Worm (Caenorhabditis elegans) whole organism, early embryonic: ENCODE results near the gene pqn-87.
A peak's percentile ranks its signal among the peaks of the same experiment; 100 is the strongest.

ENCODE experiments used
- B0310.2 ChIP-seq: sonication (generic microtip); optimal IDR thresholded peaks from 2 replicates; lab custom pipeline; 2016; ENCODE audit warnings: mild to moderate bottlenecking, missing genetic modification characterization, missing compliant biosample characterization
- F13C5.2 ChIP-seq: sonication (generic microtip); optimal IDR thresholded peaks from 2 replicates; lab custom pipeline; 2017; ENCODE audit warnings: mild to moderate bottlenecking, missing genetic modification characterization, inconsistent platforms, missing compliant biosample characterization
- aly-1 ChIP-seq: sonication (generic microtip); optimal IDR thresholded peaks from 2 replicates; lab custom pipeline; 2016; ENCODE audit warnings: missing genetic modification characterization, missing compliant biosample characterization
- ama-1 ChIP-seq: fragments of 150-350 bp; optimal IDR thresholded peaks from 2 replicates; lab custom pipeline; 2014
- ceh-13 ChIP-seq: fragments of 200-800 bp; sonication (Bioruptor generic); optimal IDR thresholded peaks from 2 replicates; lab custom pipeline; 2018; ENCODE audit warnings: mild to moderate bottlenecking, missing genetic modification characterization, missing compliant biosample characterization
- ceh-36 ChIP-seq: sonication (generic microtip); optimal IDR thresholded peaks from 2 replicates; lab custom pipeline; 2016; ENCODE audit warnings: missing genetic modification characterization, inconsistent platforms, missing compliant biosample characterization
- ets-7 ChIP-seq: sonication (generic microtip); optimal IDR thresholded peaks from 2 replicates; lab custom pipeline; 2016; ENCODE audit warnings: missing genotype, missing genetic modification characterization, missing compliant biosample characterization
- flt-1 ChIP-seq: fragments of 200-800 bp; sonication (Bioruptor generic); IDR thresholded peaks from 2 replicates; pipeline ENCODE4 v1.3.6; 2022; ENCODE audit warnings: missing genetic modification characterization, missing compliant biosample characterization
- hmbx-1 ChIP-seq: sonication (generic microtip); optimal IDR thresholded peaks from 2 replicates; lab custom pipeline; 2016; ENCODE audit warnings: mild to moderate bottlenecking, missing genetic modification characterization, missing compliant biosample characterization
- hmg-4 ChIP-seq: fragments of 200-800 bp; sonication (Bioruptor generic); optimal IDR thresholded peaks from 2 replicates; lab custom pipeline; 2018; ENCODE audit warnings: mild to moderate bottlenecking, missing genetic modification characterization, missing compliant biosample characterization
- hnd-1 ChIP-seq: sonication (generic microtip); optimal IDR thresholded peaks from 2 replicates; lab custom pipeline; 2016; ENCODE audit warnings: missing genetic modification characterization, missing compliant biosample characterization
- pes-1 ChIP-seq: fragments of 200-800 bp; sonication (Bioruptor generic); IDR thresholded peaks from 2 replicates; pipeline ENCODE4 v1.3.6; 2022; ENCODE audit warnings: missing genetic modification reagents, missing genetic modification characterization, missing compliant biosample characterization
- scrt-1 ChIP-seq: fragments of 200-800 bp; sonication (Bioruptor generic); IDR thresholded peaks from 2 replicates; pipeline ENCODE4 v1.3.6; 2022; ENCODE audit warnings: missing genetic modification characterization, missing compliant biosample characterization
- sea-1 ChIP-seq: fragments of 200-800 bp; sonication (Bioruptor generic); conservative IDR thresholded peaks from 2 replicates; pipeline ENCODE4 v1.3.6; 2022; ENCODE audit warnings: missing genetic modification characterization, missing compliant biosample characterization
- tbx-11 ChIP-seq: fragments of 200-800 bp; sonication (Bioruptor generic); IDR thresholded peaks from 2 replicates; pipeline ENCODE4 v1.3.6; 2022; ENCODE audit warnings: missing genetic modification characterization, missing compliant biosample characterization
- tbx-37 ChIP-seq: fragments of 200-800 bp; sonication (Bioruptor generic); conservative IDR thresholded peaks from 2 replicates; pipeline ENCODE4 v1.3.6; 2022; ENCODE audit warnings: missing genetic modification reagents, missing genetic modification characterization, missing compliant biosample characterization
- tra-4 ChIP-seq: sonication (generic microtip); optimal IDR thresholded peaks from 2 replicates; lab custom pipeline; 2017; ENCODE audit warnings: missing genetic modification characterization, missing compliant biosample characterization

Gene pqn-87

DNA sequence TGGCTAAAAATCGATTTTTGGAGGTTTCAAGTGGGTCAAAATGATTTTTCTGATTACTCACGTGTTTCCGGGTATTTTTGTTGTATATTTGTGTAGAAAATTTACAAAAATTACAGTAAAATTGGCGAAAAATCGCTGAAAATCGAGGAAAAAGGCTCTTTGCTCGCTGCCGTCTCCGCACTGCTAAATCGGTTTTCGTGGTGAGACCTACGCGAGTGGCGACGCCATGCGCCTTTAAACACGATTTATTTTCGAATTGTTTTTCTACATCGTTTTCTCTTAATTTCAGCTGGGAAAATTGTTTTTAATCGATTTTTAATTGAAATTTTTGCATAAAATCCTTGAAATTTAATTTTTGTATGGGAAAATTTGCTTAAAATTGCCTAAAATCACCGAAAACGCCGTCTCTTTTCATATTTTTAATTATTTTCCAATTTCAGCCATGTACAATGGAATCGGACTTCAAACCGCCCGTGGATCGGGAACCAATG is at the start of gene pqn-87, which contains the start of gene rsr-2:
TSS of gene pqn-87 (minus strand) at position 171 of the 491 bp plus-strand sequence.
TSS of gene rsr-2 (plus strand) at position 441 of the 491 bp plus-strand sequence.
- TF ChIP-seq ama-1 (lab: Kevin White, UChicago) (no peak), sea-1 (no peak), scrt-1 (GFP tag; lab: Robert Waterston, UW) (no peak), F13C5.2 (tag; lab: Kevin White, UChicago) (no peak), B0310.2 (tag; lab: Kevin White, UChicago) (no peak), ceh-36 (tag; lab: Kevin White, UChicago) (no peak), tbx-37 (no peak), pes-1 (GFP tag; lab: Robert Waterston, UW) (no peak)

DNA sequence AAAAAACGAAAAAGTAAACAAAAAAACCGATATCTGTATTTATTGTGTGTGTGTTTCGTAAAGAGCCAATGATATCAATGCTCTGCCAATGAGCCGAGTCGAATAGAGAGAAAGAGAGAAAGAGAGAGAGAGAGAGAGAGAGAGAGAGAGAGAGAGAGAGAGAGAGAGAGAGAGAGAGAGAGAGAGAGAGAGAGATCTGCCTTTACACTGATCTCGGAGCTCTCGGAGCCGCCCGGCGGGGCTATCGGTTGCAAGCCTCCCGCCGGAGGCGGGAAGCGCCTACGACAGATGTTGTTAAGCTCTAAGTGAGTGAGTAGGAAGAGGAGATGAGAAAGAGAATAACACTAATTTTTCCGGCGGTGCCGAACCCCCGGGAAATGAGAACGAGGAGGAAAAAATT is 44.0 kb upstream of the pqn-87 start:
- TF ChIP-seq ets-7 = no peak
- TF ChIP-seq tbx-11 (GFP tag; lab: Robert Waterston, UW) = no peak
- TF ChIP-seq pes-1 (GFP tag; lab: Robert Waterston, UW) = no peak
- TF ChIP-seq scrt-1 (GFP tag; lab: Robert Waterston, UW) = no peak
- TF ChIP-seq aly-1 (tag; lab: Kevin White, UChicago) = no peak
- TF ChIP-seq tbx-37 = no peak
- no peak for TF ChIP-seq hmbx-1 (tag; lab: Kevin White, UChicago)
- TF ChIP-seq B0310.2 (tag; lab: Kevin White, UChicago) = no peak
- no peak for TF ChIP-seq ceh-13 (GFP tag; lab: Kevin White, UChicago)
- TF ChIP-seq ama-1 (lab: Kevin White, UChicago) = no peak
- no peak for TF ChIP-seq flt-1
- TF ChIP-seq sea-1 = no peak
- no peak for TF ChIP-seq hmg-4 (GFP tag; lab: Kevin White, UChicago)
- no peak for TF ChIP-seq tra-4 (tag; lab: Kevin White, UChicago)
- TF ChIP-seq hnd-1 = no peak

DNA sequence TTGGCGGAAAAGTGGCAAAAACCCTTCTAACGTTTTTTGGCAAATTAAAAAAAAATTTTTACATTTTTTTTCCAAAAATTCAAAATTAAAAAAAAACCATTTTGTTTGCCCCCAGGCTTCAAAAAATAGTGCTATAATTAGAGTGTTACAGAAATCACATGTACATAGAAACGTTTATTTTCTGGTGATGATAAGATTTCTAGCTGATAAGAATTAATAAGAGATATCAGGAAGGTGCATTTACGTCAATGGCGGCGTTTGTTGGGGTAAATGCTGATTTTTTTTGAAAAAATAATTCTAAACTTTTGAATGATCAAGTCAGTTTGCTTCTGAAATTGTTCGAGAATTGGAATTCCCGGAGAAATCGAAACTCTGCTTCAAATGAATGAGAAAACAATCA is 41.9 kb upstream of the pqn-87 start:
- TF ChIP-seq aly-1 (tag; lab: Kevin White, UChicago) = no peak
- TF ChIP-seq ceh-13 (GFP tag; lab: Kevin White, UChicago) = no peak
- no peak for TF ChIP-seq tbx-11 (GFP tag; lab: Robert Waterston, UW)

DNA sequence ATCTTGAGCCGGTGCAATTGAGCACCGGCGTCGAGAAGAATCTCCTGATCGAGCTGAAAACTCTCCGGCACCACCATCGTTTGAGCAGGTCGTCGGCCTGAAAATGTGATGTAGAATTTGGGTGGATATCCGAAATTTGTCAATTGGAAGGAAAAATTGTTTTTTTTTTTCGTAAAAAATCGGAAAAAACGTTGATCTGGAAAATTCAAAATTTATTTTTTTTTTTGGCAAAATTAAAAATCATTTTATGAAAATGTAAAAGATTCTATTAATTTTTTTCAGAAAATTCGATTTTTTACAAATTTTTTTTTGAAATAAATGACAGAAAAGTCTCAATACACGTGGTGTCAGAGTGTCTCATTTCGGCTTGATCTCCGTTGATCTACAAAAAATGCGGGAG is 41.3 kb upstream of the pqn-87 start, which contains the start of gene tric-1B.1:
TSS of gene tric-1B.1 (minus strand) at position 101 of the 400 bp plus-strand sequence.
- no peak for TF ChIP-seq tbx-37
- TF ChIP-seq tbx-11 (GFP tag; lab: Robert Waterston, UW) = no peak
- TF ChIP-seq sea-1 = no peak
- no peak for TF ChIP-seq scrt-1 (GFP tag; lab: Robert Waterston, UW)
- no peak for TF ChIP-seq ceh-13 (GFP tag; lab: Kevin White, UChicago)
- TF ChIP-seq hnd-1 = no peak
- TF ChIP-seq ceh-36 (tag; lab: Kevin White, UChicago) = no peak
- TF ChIP-seq F13C5.2 (tag; lab: Kevin White, UChicago) = no peak

DNA sequence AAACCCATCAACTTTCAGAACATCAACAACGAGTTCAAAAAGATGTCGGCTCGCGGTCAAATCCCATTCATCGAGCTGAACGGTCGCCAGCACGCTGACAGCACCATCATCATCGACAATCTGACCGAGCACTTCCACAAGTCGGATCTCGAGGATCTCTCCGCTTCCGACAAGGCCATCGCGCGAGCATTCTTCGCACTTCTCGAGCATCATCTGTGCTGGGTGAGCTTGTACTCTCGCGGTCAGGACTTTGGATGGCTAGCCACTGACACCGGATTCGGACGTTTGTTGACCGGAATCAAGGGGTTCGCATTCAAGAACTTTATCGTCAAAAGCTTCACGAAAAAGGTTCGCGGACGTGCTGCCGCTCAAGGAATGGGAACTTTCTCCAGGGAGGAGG is 40.0 kb upstream of the pqn-87 start:
- TF ChIP-seq tra-4 (tag; lab: Kevin White, UChicago) (no peak), F13C5.2 (tag; lab: Kevin White, UChicago) (no peak), flt-1 (no peak), B0310.2 (tag; lab: Kevin White, UChicago) (no peak), ets-7 (no peak), ama-1 (lab: Kevin White, UChicago) (no peak), hnd-1 (no peak), tbx-37 (no peak), hmbx-1 (tag; lab: Kevin White, UChicago) (no peak), sea-1 (no peak), scrt-1 (GFP tag; lab: Robert Waterston, UW) (no peak), tbx-11 (GFP tag; lab: Robert Waterston, UW) (no peak), ceh-36 (tag; lab: Kevin White, UChicago) (no peak), ceh-13 (GFP tag; lab: Kevin White, UChicago) (no peak), pes-1 (GFP tag; lab: Robert Waterston, UW) (no peak), aly-1 (tag; lab: Kevin White, UChicago) (no peak), hmg-4 (GFP tag; lab: Kevin White, UChicago) (no peak)

DNA sequence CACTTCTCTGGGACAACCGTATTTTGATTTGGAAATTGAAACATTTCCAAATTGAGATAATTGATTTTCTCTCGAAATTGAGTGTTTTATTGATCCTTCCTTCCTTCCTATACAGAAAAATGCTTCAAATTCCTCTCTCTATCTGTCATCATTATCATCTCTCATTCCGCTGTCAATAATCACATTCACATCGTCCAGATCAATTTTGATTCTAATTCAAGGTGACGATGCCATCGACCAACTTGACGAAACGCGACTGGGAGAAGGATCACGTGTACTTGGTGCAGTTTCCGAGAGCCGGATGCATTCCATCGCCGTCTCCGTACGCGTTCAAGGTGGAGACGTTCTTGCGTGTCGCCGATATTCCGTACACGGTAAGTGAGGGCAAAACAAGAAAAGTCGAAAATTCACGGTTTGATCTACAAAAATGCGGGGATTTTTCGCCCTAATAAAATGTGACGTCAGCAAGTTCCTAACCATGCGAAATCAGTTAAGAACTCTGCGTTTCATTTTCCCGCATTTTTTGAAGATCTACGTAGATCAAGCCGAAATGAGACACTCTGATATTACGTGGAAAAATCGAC is 39.2 kb upstream of the pqn-87 start, which contains the start of gene faxc-1:
TSS of gene faxc-1 (plus strand) at position 222 of the 584 bp plus-strand sequence.
- no peak for TF ChIP-seq ets-7
- no peak for TF ChIP-seq B0310.2 (tag; lab: Kevin White, UChicago)
- TF ChIP-seq ceh-36 (tag; lab: Kevin White, UChicago) = no peak
- TF ChIP-seq scrt-1 (GFP tag; lab: Robert Waterston, UW) = no peak
- TF ChIP-seq ama-1 (lab: Kevin White, UChicago) = no peak
- TF ChIP-seq hmbx-1 (tag; lab: Kevin White, UChicago) = no peak
- no peak for TF ChIP-seq flt-1
- no peak for TF ChIP-seq hnd-1
- TF ChIP-seq ceh-13 (GFP tag; lab: Kevin White, UChicago) = no peak
- no peak for TF ChIP-seq pes-1 (GFP tag; lab: Robert Waterston, UW)
- TF ChIP-seq aly-1 (tag; lab: Kevin White, UChicago) = no peak
- TF ChIP-seq tra-4 (tag; lab: Kevin White, UChicago) = no peak

DNA sequence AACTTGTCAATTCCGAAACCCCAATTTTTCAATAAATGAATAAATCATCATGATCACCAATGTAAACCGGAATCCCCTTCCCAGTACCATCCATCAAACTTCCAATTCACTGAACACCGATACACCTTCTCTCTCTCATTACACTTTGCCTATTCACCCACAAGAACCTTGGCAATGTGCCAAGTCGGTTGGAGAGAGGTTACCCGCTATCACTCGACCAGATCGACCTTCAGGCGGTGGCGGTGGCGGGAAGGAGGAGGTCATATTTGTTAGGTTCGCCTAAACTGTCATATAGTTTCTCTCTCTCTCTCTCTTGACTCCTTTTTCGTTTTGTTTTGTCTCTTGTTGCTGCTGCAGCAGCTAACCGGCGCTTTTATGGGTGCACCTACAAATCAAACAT is 37.7 kb upstream of the pqn-87 start:
- TF ChIP-seq scrt-1 (GFP tag; lab: Robert Waterston, UW) = no peak
- TF ChIP-seq tbx-37 = no peak
- peak; percentile 50 for TF ChIP-seq hmg-4 (GFP tag; lab: Kevin White, UChicago)
- no peak for TF ChIP-seq flt-1
- TF ChIP-seq F13C5.2 (tag; lab: Kevin White, UChicago) = no peak
- TF ChIP-seq tbx-11 (GFP tag; lab: Robert Waterston, UW) = no peak
- TF ChIP-seq sea-1 = 0 out of 2 replicates have a peak, but pooled peaks have one; percentile 13
